Fruit fly (Drosophila melanogaster) whole organism: ENCODE measurements around the gene BBS8.

ENCODE experiments used
- CG8478 ChIP-seq: fragments of >200 bp; optimal IDR thresholded peaks from 2 replicates; lab custom pipeline; 2018; ENCODE audit warnings: inconsistent platforms
- psq ChIP-seq: fragments of >200 bp; optimal IDR thresholded peaks from 2 replicates; lab custom pipeline; 2017

DNA sequence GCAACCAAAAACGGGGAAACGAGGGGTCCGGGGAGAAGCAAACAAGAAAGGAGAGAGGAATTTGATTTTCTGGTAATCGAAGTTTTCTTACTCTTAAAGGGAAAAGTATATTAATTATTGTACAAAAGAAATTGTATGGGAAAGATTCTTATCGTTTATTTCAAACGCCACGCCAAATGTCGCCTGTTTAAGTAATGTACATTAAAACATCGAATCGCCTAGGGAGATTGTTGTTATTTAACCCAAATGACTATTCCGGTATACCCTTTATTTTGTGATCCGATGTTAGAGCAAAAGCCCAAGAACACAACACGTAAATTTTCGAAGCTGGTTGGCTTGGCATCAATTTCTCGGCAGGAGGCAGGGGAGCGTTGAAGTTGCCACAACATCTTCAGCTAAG, 16.7 kb downstream of the BBS8 start:
- TF ChIP-seq CG8478 (lab: Kevin White, UChicago) = no peak
- TF ChIP-seq psq (lab: Kevin White, UChicago) = no peak
